Worm (Caenorhabditis elegans): Measurements from ENCODE around the gene fbxb-43.
"Not testable (repeated sequence)": the region's sequence is repeated elsewhere in the genome, so short reads cannot be mapped to it uniquely, and the experiment has no call there.

The fbxb-43 gene

ce11 chrII:1537321-1537720, 1.3 kb downstream of the fbxb-43 start, which contains the start of gene fbxb-42:
Gene fbxb-42, plus strand, starts transcription at chrII:1537621.
- TF ChIP-seq aha-1 (tag) (no peak), attf-4 (tag; optimal IDR thresholded peaks at IDR 0.05) (no peak), daf-19 (GFP tag; conservative IDR thresholded peaks at IDR 0.05) (no peak), madf-5 (GFP tag; IDR thresholded peaks at IDR 0.05) (no peak), ama-1 (optimal IDR thresholded peaks at IDR 0.05) (no peak), unc-62 (GFP tag; optimal IDR thresholded peaks at IDR 0.05 in 1 of 2) (peak in 1 of 2 experiments; percentile 27), unc-62 (tag; optimal IDR thresholded peaks at IDR 0.05) (no peak)

ce11 chrII:1538589-1538988, 2.6 kb downstream of the fbxb-43 start, which contains the start of gene fbxb-44:
Gene fbxb-44, plus strand, starts transcription at chrII:1538889.
- no peak for TF ChIP-seq fkh-10 (GFP tag; optimal IDR thresholded peaks at IDR 0.05)
- TF ChIP-seq ctbp-1 (GFP tag; IDR thresholded peaks at IDR 0.05): no peak
- no peak for TF ChIP-seq daf-8 (GFP tag; IDR thresholded peaks at IDR 0.05)
- no peak for TF ChIP-seq lsy-2 (tag; optimal IDR thresholded peaks at IDR 0.05)
- TF ChIP-seq mdl-1 (tag; optimal IDR thresholded peaks at IDR 0.05): no peak
- no peak for TF ChIP-seq unc-62 (GFP tag; optimal IDR thresholded peaks at IDR 0.05 in 1 of 2)
- no peak for TF ChIP-seq unc-62 (tag; optimal IDR thresholded peaks at IDR 0.05)
- no peak for TF ChIP-seq dmd-9 (GFP tag; IDR thresholded peaks at IDR 0.05)
- TF ChIP-seq duxl-1 (tag; optimal IDR thresholded peaks at IDR 0.05; ENCODE audit: poor library complexity): no peak
- TF ChIP-seq ceh-82 (tag; optimal IDR thresholded peaks at IDR 0.05): no peak
- TF ChIP-seq ztf-11 (tag; optimal IDR thresholded peaks at IDR 0.05): no peak
- TF ChIP-seq spr-3 (GFP tag; optimal IDR thresholded peaks at IDR 0.05): no peak
- no peak for TF ChIP-seq hif-1 (tag; optimal IDR thresholded peaks at IDR 0.05)

ce11 chrII:1540628-1541027, 4.6 kb downstream of the fbxb-43 start, which contains the start of gene poml-4:
Gene poml-4, plus strand, starts transcription at chrII:1540928.
- not testable (repeated sequence) for TF ChIP-seq lsy-2, nhr-76, snpc-4 (tag; optimal IDR thresholded peaks at IDR 0.05)

ce11 chrII:1543182-1543581, 7.2 kb downstream of the fbxb-43 start, which contains the start of gene K05F6.4:
Gene K05F6.4, plus strand, starts transcription at chrII:1543482.
- not testable (repeated sequence) for TF ChIP-seq Y105C5A.15 (GFP tag; IDR thresholded peaks at IDR 0.05); tra-1 (GFP tag; IDR thresholded peaks at IDR 0.05); F49E8.2 (tag; optimal IDR thresholded peaks at IDR 0.05; ENCODE audit: borderline replicate concordance)

ce11 chrII:1545625-1546024, 9.6 kb downstream of the fbxb-43 start, which contains the start of gene K05F6.12:
Gene K05F6.12, plus strand, starts transcription at chrII:1545925.
- no peak for TF ChIP-seq lin-29 (GFP tag; IDR thresholded peaks at IDR 0.05)
- peak in 1 of 2 experiments; percentile 33 for TF ChIP-seq unc-62 (GFP tag; optimal IDR thresholded peaks at IDR 0.05 in 1 of 2)
- no peak for TF ChIP-seq unc-62 (tag; optimal IDR thresholded peaks at IDR 0.05)
- TF ChIP-seq daf-8 (GFP tag; IDR thresholded peaks at IDR 0.05): no peak

ce11 chrII:1550501-1550900, 14.5 kb downstream of the fbxb-43 start, which contains the start of the genes fbxb-52 and fbxb-51:
Gene fbxb-52, minus strand, starts transcription at chrII:1550601.
Gene fbxb-51, plus strand, starts transcription at chrII:1550712.
- TF ChIP-seq vab-7 (GFP tag; IDR thresholded peaks at IDR 0.05) (no peak), spr-3 (GFP tag; optimal IDR thresholded peaks at IDR 0.05) (no peak), zfp-2 (tag; optimal IDR thresholded peaks at IDR 0.05) (no peak), lim-7 (GFP tag; IDR thresholded peaks at IDR 0.05) (no peak), saeg-2 (GFP tag; IDR thresholded peaks at IDR 0.05) (no peak), cey-2 (tag; optimal IDR thresholded peaks at IDR 0.05; ENCODE audit: borderline replicate concordance, insufficient read depth) (no peak), nhr-111 (GFP tag; optimal IDR thresholded peaks at IDR 0.05) (no peak), aha-1 (tag) (peak; percentile 19), madf-5 (GFP tag; IDR thresholded peaks at IDR 0.05) (no peak)

Measured in whole organism, L4 larva.